Worm (Caenorhabditis elegans) whole organism, young adult: ENCODE results near the gene rha-2.

Source experiments
- B0261.1 ChIP-seq: sonication (generic microtip); optimal IDR thresholded peaks from 2 replicates; lab custom pipeline; 2016; ENCODE audit warnings: mild to moderate bottlenecking, missing genetic modification characterization, moderate library complexity, missing compliant biosample characterization
- B0336.3 ChIP-seq: fragments of 200-800 bp; sonication (Bioruptor generic); IDR thresholded peaks from 2 replicates; pipeline ENCODE4 v1.3.6; 2022; ENCODE audit warnings: missing genetic modification characterization, missing compliant biosample characterization
- F33H1.4 ChIP-seq: fragments of 200-800 bp; sonication (Bioruptor generic); IDR thresholded peaks from 2 replicates; pipeline ENCODE4 v1.3.6; 2022; ENCODE audit warnings: missing genetic modification reagents, missing genetic modification characterization, missing compliant biosample characterization
- F49E8.2 ChIP-seq: sonication (generic microtip); optimal IDR thresholded peaks from 3 replicates; lab custom pipeline; 2017; ENCODE audit warnings: missing genetic modification characterization, mild to moderate bottlenecking, missing compliant biosample characterization, antibody characterized with exemption, moderate library complexity; ENCODE audit not compliant: insufficient read depth
- F52B5.7 ChIP-seq: sonication (generic microtip); optimal IDR thresholded peaks from 2 replicates; lab custom pipeline; 2016; ENCODE audit warnings: mild to moderate bottlenecking, missing genetic modification characterization, missing compliant biosample characterization
- F57C9.4 ChIP-seq: sonication (generic microtip); optimal IDR thresholded peaks from 2 replicates; lab custom pipeline; 2017; ENCODE audit warnings: mild to moderate bottlenecking, missing genetic modification characterization, missing compliant biosample characterization
- T07F8.4 ChIP-seq: sonication (generic microtip); optimal IDR thresholded peaks from 2 replicates; lab custom pipeline; 2016; ENCODE audit warnings: mild to moderate bottlenecking, missing genetic modification characterization, moderate library complexity, missing compliant biosample characterization
- Y79H2A.3 ChIP-seq: fragments of 200-800 bp; sonication (Bioruptor generic); conservative IDR thresholded peaks from 2 replicates; pipeline ENCODE4 v1.3.6; 2022; ENCODE audit warnings: missing genetic modification reagents, missing genetic modification characterization, missing compliant biosample characterization
- akir-1 ChIP-seq: fragments of 200-800 bp; sonication (Bioruptor generic); optimal IDR thresholded peaks from 2 replicates; lab custom pipeline; 2018; ENCODE audit warnings: mild to moderate bottlenecking, missing genetic modification characterization, moderate library complexity, missing compliant biosample characterization
- aptf-3 ChIP-seq: fragments of 200-800 bp; sonication (Bioruptor generic); IDR thresholded peaks from 2 replicates; pipeline ENCODE4 v1.3.6; 2022; ENCODE audit warnings: missing genetic modification characterization, missing compliant biosample characterization
- atf-7 ChIP-seq: sonication (generic microtip); optimal IDR thresholded peaks from 2 replicates; lab custom pipeline; 2017; ENCODE audit warnings: mild to moderate bottlenecking, missing genetic modification characterization, missing compliant biosample characterization
- attf-3 ChIP-seq: fragments of 200-800 bp; sonication (Bioruptor generic); conservative IDR thresholded peaks from 2 replicates; pipeline ENCODE4 v1.3.6; 2022; ENCODE audit warnings: missing genetic modification reagents, missing genetic modification characterization, missing compliant biosample characterization
- attf-5 ChIP-seq: fragments of 200-800 bp; sonication (Bioruptor generic); optimal IDR thresholded peaks from 2 replicates; lab custom pipeline; 2018; ENCODE audit warnings: mild to moderate bottlenecking, missing genetic modification characterization, missing compliant biosample characterization
- bed-1 ChIP-seq: fragments of 200-800 bp; sonication (Bioruptor generic); IDR thresholded peaks from 2 replicates; pipeline ENCODE4 v1.3.6; 2022; ENCODE audit warnings: missing genetic modification reagents, missing genetic modification characterization, missing compliant biosample characterization
- ccch-3 ChIP-seq: fragments of 200-800 bp; sonication (Bioruptor generic); optimal IDR thresholded peaks from 2 replicates; lab custom pipeline; 2018; ENCODE audit warnings: mild to moderate bottlenecking, missing genetic modification characterization, missing compliant biosample characterization
- cebp-1 ChIP-seq, 2 experiments: fragments of 200-800 bp in 1 of 2; sonication (Bioruptor generic) in 1 of 2; sonication (generic microtip) in 1 of 2; IDR thresholded peaks in 1 of 2; optimal IDR thresholded peaks in 1 of 2; 2 replicates each; pipeline versions ENCODE4 v1.3.6 to Lab custom; 2017 to 2022; ENCODE audit warnings: missing compliant biosample characterization in 2 of 2, missing genetic modification characterization in 2 of 2, mild to moderate bottlenecking in 1 of 2, missing genetic modification reagents in 1 of 2, moderate library complexity in 1 of 2
- ceh-91 ChIP-seq: fragments of 200-800 bp; sonication (Bioruptor generic); IDR thresholded peaks from 2 replicates; pipeline ENCODE4 v1.3.6; 2022; ENCODE audit warnings: missing genetic modification reagents, missing genetic modification characterization, missing compliant biosample characterization
- dpff-1 ChIP-seq: sonication (generic microtip); optimal IDR thresholded peaks from 2 replicates; lab custom pipeline; 2017; ENCODE audit warnings: mild to moderate bottlenecking, missing genetic modification characterization, missing compliant biosample characterization
- egrh-3 ChIP-seq: fragments of 200-800 bp; sonication (Bioruptor generic); IDR thresholded peaks from 2 replicates; pipeline ENCODE4 v1.3.6; 2022; ENCODE audit warnings: missing genetic modification reagents, missing genetic modification characterization, missing compliant biosample characterization
- ets-4 ChIP-seq: fragments of 200-800 bp; sonication (Bioruptor generic); optimal IDR thresholded peaks from 2 replicates; lab custom pipeline; 2018; ENCODE audit warnings: mild to moderate bottlenecking, missing genetic modification characterization, missing compliant biosample characterization
- gei-17 ChIP-seq: fragments of 200-800 bp; sonication (Bioruptor generic); optimal IDR thresholded peaks from 2 replicates; lab custom pipeline; 2018; ENCODE audit warnings: mild to moderate bottlenecking, missing genetic modification characterization, missing compliant biosample characterization
- hmg-1.2 ChIP-seq: fragments of 200-800 bp; sonication (Bioruptor generic); IDR thresholded peaks from 2 replicates; pipeline ENCODE4 v1.3.6; 2022; ENCODE audit warnings: missing genetic modification reagents, missing genetic modification characterization, missing compliant biosample characterization
- hrde-1 ChIP-seq: sonication (generic microtip); optimal IDR thresholded peaks from 2 replicates; lab custom pipeline; 2016; ENCODE audit warnings: missing genetic modification characterization, mild to moderate bottlenecking, missing compliant biosample characterization, moderate library complexity, missing genotype, missing genetic modification reagents, borderline replicate concordance
- lsl-1 ChIP-seq: fragments of 200-800 bp; sonication (Bioruptor generic); optimal IDR thresholded peaks from 2 replicates; lab custom pipeline; 2018; ENCODE audit warnings: mild to moderate bottlenecking, missing genetic modification characterization, moderate library complexity, missing compliant biosample characterization
- mel-28 ChIP-seq: sonication (generic microtip); optimal IDR thresholded peaks from 2 replicates; lab custom pipeline; 2016; ENCODE audit warnings: borderline replicate concordance, mild to moderate bottlenecking, missing genetic modification characterization, missing compliant biosample characterization
- nhr-90 ChIP-seq: sonication (generic microtip); optimal IDR thresholded peaks from 2 replicates; lab custom pipeline; 2016; ENCODE audit warnings: missing genotype, mild to moderate bottlenecking, missing genetic modification characterization, missing compliant biosample characterization
- pbrm-1 ChIP-seq: fragments of 200-800 bp; sonication (Bioruptor generic); IDR thresholded peaks from 2 replicates; pipeline ENCODE4 v1.3.6; 2022; ENCODE audit warnings: missing genetic modification reagents, missing genetic modification characterization, missing compliant biosample characterization
- rec-8 ChIP-seq, 2 experiments: sonication (generic microtip); optimal IDR thresholded peaks; 2 replicates each; lab custom pipeline; 2016; ENCODE audit warnings: mild to moderate bottlenecking in 2 of 2, missing genetic modification characterization in 2 of 2, missing genetic modification reagents in 2 of 2, missing genotype in 2 of 2, missing biosample characterization in 1 of 2, missing compliant biosample characterization in 1 of 2, moderate library complexity in 1 of 2
- snpc-4 ChIP-seq, 5 experiments: fragments of 150-350 bp in 1 of 5; sonication (generic microtip) in 4 of 5; optimal IDR thresholded peaks; 2 replicates each; lab custom pipeline; 2014 to 2018; ENCODE audit warnings: missing genetic modification characterization in 5 of 5, missing biosample characterization in 3 of 5, antibody characterized with exemption in 2 of 5, mild to moderate bottlenecking in 2 of 5, missing compliant biosample characterization in 2 of 5, missing genotype in 2 of 5, moderate library complexity in 2 of 5, missing genetic modification reagents in 1 of 5
- tbx-9 ChIP-seq: sonication (generic microtip); optimal IDR thresholded peaks from 2 replicates; lab custom pipeline; 2016; ENCODE audit warnings: borderline replicate concordance, missing genetic modification characterization, inconsistent platforms, missing compliant biosample characterization
- tlf-1 ChIP-seq: fragments of 200-800 bp; sonication (Bioruptor generic); optimal IDR thresholded peaks from 2 replicates; lab custom pipeline; 2018; ENCODE audit warnings: mild to moderate bottlenecking, missing genetic modification characterization, missing compliant biosample characterization
- xnd-1 ChIP-seq: sonication (generic microtip); optimal IDR thresholded peaks from 2 replicates; lab custom pipeline; 2016; ENCODE audit warnings: missing genotype, missing genetic modification reagents, missing genetic modification characterization, missing compliant biosample characterization
- ztf-26 ChIP-seq: sonication (generic microtip); optimal IDR thresholded peaks from 2 replicates; lab custom pipeline; 2017; ENCODE audit warnings: missing genetic modification characterization, missing compliant biosample characterization
- ztf-6 ChIP-seq: fragments of 200-800 bp; sonication (Bioruptor generic); IDR thresholded peaks from 2 replicates; pipeline ENCODE4 v1.3.6; 2022; ENCODE audit warnings: missing genetic modification reagents, missing genetic modification characterization, missing compliant biosample characterization

The rha-2 gene

ce11 chrIII:8613573-8613972 lies 796 bp downstream of the rha-2 start:
- no peak for TF ChIP-seq xnd-1 (tag; lab: Kevin White, UChicago)

ce11 chrIII:8611282-8611681 lies 3.1 kb downstream of the rha-2 start:
- no peak for TF ChIP-seq B0336.3
- TF ChIP-seq F33H1.4 = no peak
- TF ChIP-seq F52B5.7 (tag; lab: Kevin White, UChicago) = no peak
- peak; percentile 47; the same call in 1 of the 2 replicates for TF ChIP-seq cebp-1 (GFP tag; IDR thresholded peaks at IDR 0.05; lab: Robert Waterston, UW)
- TF ChIP-seq cebp-1 (tag; optimal IDR thresholded peaks at IDR 0.05; lab: Kevin White, UChicago) = peak; percentile 90
- no peak for TF ChIP-seq Y79H2A.3
- no peak for TF ChIP-seq dpff-1 (tag; lab: Kevin White, UChicago)
- no peak for TF ChIP-seq bed-1 (GFP tag; lab: Robert Waterston, UW)
- no peak for TF ChIP-seq hmg-1.2 (GFP tag; lab: Robert Waterston, UW)

ce11 chrIII:8609683-8610082 lies 4.7 kb downstream of the rha-2 start, which contains the start of gene C06E1.9:
Gene C06E1.9, minus strand, starts transcription at chrIII:8609783.
- TF ChIP-seq ztf-6 (GFP tag; lab: Robert Waterston, UW) (no peak), F49E8.2 (no peak), egrh-3 (GFP tag; lab: Robert Waterston, UW) (no peak), akir-1 (GFP tag; lab: Kevin White, UChicago) (no peak), hrde-1 (tag; lab: Kevin White, UChicago) (no peak), ceh-91 (GFP tag; lab: Robert Waterston, UW) (no peak), ccch-3 (GFP tag; lab: Kevin White, UChicago) (no peak), attf-3 (GFP tag; lab: Robert Waterston, UW) (no peak), gei-17 (GFP tag; lab: Kevin White, UChicago) (no peak)

- TF ChIP-seq atf-7 (tag; lab: Kevin White, UChicago) (no peak), ztf-26 (tag; lab: Kevin White, UChicago) (no peak), nhr-90 (no peak)
- TF ChIP-seq, all 124 proteins: peak for 0
Measured at ce11 chrIII:8605532-8605931, 8.8 kb downstream of the rha-2 start, which contains the start of gene C06E1.1. Gene C06E1.1, plus strand, starts transcription at chrIII:8605832.

- TF ChIP-seq B0261.1 (tag; lab: Kevin White, UChicago) = no peak
- TF ChIP-seq tbx-9 (tag; lab: Kevin White, UChicago) = no peak
- no peak for TF ChIP-seq F57C9.4 (tag; lab: Kevin White, UChicago)
- TF ChIP-seq mel-28 (tag; lab: Kevin White, UChicago) = no peak
- no peak for TF ChIP-seq lsl-1 (GFP tag; lab: Kevin White, UChicago)
- TF ChIP-seq T07F8.4 (tag; lab: Kevin White, UChicago) = no peak
- no peak for TF ChIP-seq tlf-1
- no peak for TF ChIP-seq hmg-1.2 (GFP tag; lab: Robert Waterston, UW)
- no peak for TF ChIP-seq rec-8 (tag; optimal IDR thresholded peaks at IDR 0.05; lab: Kevin White, UChicago)
- TF ChIP-seq snpc-4 (GFP tag; optimal IDR thresholded peaks at IDR 0.05; lab: Kevin White, UChicago) = no peak
- no peak for TF ChIP-seq snpc-4 (tag; optimal IDR thresholded peaks at IDR 0.05; lab: Kevin White, UChicago)
- TF ChIP-seq attf-5 = no peak
- no peak for TF ChIP-seq aptf-3 (GFP tag; lab: Robert Waterston, UW)
- no peak for TF ChIP-seq ets-4
- no peak for TF ChIP-seq pbrm-1
Measured at ce11 chrIII:8602148-8602547, 12.2 kb downstream of the rha-2 start.
